Fruit fly (Drosophila melanogaster) whole organism, embryonic: ENCODE data around the gene yellow-g2.

ENCODE experiments used
- ATbp ChIP-seq: fragments of 200-800 bp; sonication (Bioruptor generic); optimal IDR thresholded peaks from 2 replicates; lab custom pipeline; 2017; ENCODE audit warnings: missing biosample characterization, mild to moderate bottlenecking, missing genetic modification characterization, missing genetic modification reagents
- CG10147 ChIP-seq: fragments of 200-800 bp; sonication (Bioruptor generic); optimal IDR thresholded peaks from 2 replicates; lab custom pipeline; 2019; ENCODE audit warnings: missing biosample characterization, mild to moderate bottlenecking, missing genetic modification characterization, moderate library complexity
- CG10462 ChIP-seq: fragments of 200-800 bp; sonication (Bioruptor generic); optimal IDR thresholded peaks from 2 replicates; lab custom pipeline; 2016; ENCODE audit warnings: missing biosample characterization, missing genetic modification characterization
- CG12299 ChIP-seq: fragments of 200-800 bp; sonication (Bioruptor generic); optimal IDR thresholded peaks from 2 replicates; lab custom pipeline; 2018; ENCODE audit warnings: missing biosample characterization, mild to moderate bottlenecking, missing genetic modification characterization
- CG15011 ChIP-seq: fragments of 200-800 bp; sonication (Bioruptor generic); optimal IDR thresholded peaks from 3 replicates; lab custom pipeline; 2018; ENCODE audit warnings: missing biosample characterization, mild to moderate bottlenecking, missing genetic modification characterization
- CG17385 ChIP-seq: fragments of 200-800 bp; sonication (Bioruptor generic); optimal IDR thresholded peaks from 3 replicates; lab custom pipeline; 2018; ENCODE audit warnings: missing biosample characterization, mild to moderate bottlenecking, missing genetic modification characterization
- CG17612 ChIP-seq: fragments of 200-800 bp; sonication (Bioruptor generic); IDR thresholded peaks from 2 replicates; pipeline ENCODE4 v1.3.6; 2022; ENCODE audit warnings: missing biosample characterization, missing genetic modification characterization
- CG18476 ChIP-seq: fragments of 200-800 bp; sonication (Bioruptor generic); optimal IDR thresholded peaks from 2 replicates; lab custom pipeline; 2016; ENCODE audit warnings: missing biosample characterization, mild to moderate bottlenecking, missing genetic modification characterization
- CG18599 ChIP-seq: fragments of 200-800 bp; sonication (Bioruptor generic); optimal IDR thresholded peaks from 3 replicates; lab custom pipeline; 2017; ENCODE audit warnings: missing biosample characterization, missing genetic modification characterization, mild to moderate bottlenecking, moderate library complexity, missing genetic modification reagents
- CG2129 ChIP-seq: fragments of 200-800 bp; sonication (Bioruptor generic); IDR thresholded peaks from 2 replicates; pipeline ENCODE4 v1.3.6; 2022; ENCODE audit warnings: missing biosample characterization, missing genetic modification characterization; ENCODE audit not compliant: partially characterized antibody
- CG30403 ChIP-seq: fragments of 200-800 bp; sonication (Bioruptor generic); optimal IDR thresholded peaks from 3 replicates; lab custom pipeline; 2016; ENCODE audit warnings: missing biosample characterization, missing genetic modification characterization
- CG31441 ChIP-seq: fragments of 200-800 bp; sonication (Bioruptor generic); IDR thresholded peaks from 2 replicates; pipeline ENCODE4 v1.3.6; 2022; ENCODE audit warnings: missing biosample characterization, missing genetic modification characterization
- CG34422 ChIP-seq: fragments of 200-800 bp; sonication (Bioruptor generic); IDR thresholded peaks from 3 replicates; pipeline ENCODE4 v1.3.6; 2022; ENCODE audit warnings: missing biosample characterization, missing genetic modification characterization
- CG6791 ChIP-seq: fragments of 200-800 bp; sonication (Bioruptor generic); IDR thresholded peaks from 3 replicates; pipeline ENCODE4 v1.3.6; 2022; ENCODE audit warnings: missing biosample characterization, missing genetic modification characterization; ENCODE audit not compliant: partially characterized antibody
- CG9609 ChIP-seq: fragments of 200-800 bp; sonication (Bioruptor generic); optimal IDR thresholded peaks from 3 replicates; lab custom pipeline; 2016; ENCODE audit warnings: missing biosample characterization, missing genetic modification characterization
- CG9876 ChIP-seq: fragments of 200-800 bp; sonication (Bioruptor generic); optimal IDR thresholded peaks from 2 replicates; lab custom pipeline; 2016; ENCODE audit warnings: missing biosample characterization, missing genetic modification characterization
- Dfd ChIP-seq, 2 experiments: fragments of >200 bp; optimal IDR thresholded peaks; 2 replicates each; lab custom pipeline; 2017; ENCODE audit warnings: missing biosample characterization in 2 of 2, missing genetic modification characterization in 2 of 2
- Dip2 ChIP-seq: fragments of 200-800 bp; sonication (Bioruptor generic); IDR thresholded peaks from 2 replicates; pipeline ENCODE4 v1.3.6; 2022; ENCODE audit warnings: missing biosample characterization, missing genetic modification characterization
- GATAe ChIP-seq: fragments of 200-800 bp; sonication (Bioruptor generic); conservative IDR thresholded peaks from 2 replicates; pipeline ENCODE4 v1.3.6; 2022; ENCODE audit warnings: missing biosample characterization, missing genetic modification characterization
- Gsc ChIP-seq: fragments of 200-800 bp; sonication (Bioruptor generic); IDR thresholded peaks from 2 replicates; pipeline ENCODE4 v1.3.6; 2022; ENCODE audit warnings: missing biosample characterization, missing genetic modification characterization
- HHEX ChIP-seq: fragments of 200-800 bp; sonication (Bioruptor generic); optimal IDR thresholded peaks from 3 replicates; lab custom pipeline; 2017; ENCODE audit warnings: missing biosample characterization, mild to moderate bottlenecking, missing genetic modification characterization, missing genetic modification reagents
- Hey ChIP-seq: fragments of 200-800 bp; sonication (Bioruptor generic); optimal IDR thresholded peaks from 3 replicates; lab custom pipeline; 2018; ENCODE audit warnings: missing biosample characterization, mild to moderate bottlenecking, missing genetic modification characterization
- Hr51 ChIP-seq, 2 experiments: fragments of 200-800 bp; sonication (Bioruptor generic); optimal IDR thresholded peaks; 2 replicates in 1 of 2; 3 replicates in 1 of 2; lab custom pipeline; 2016 to 2018; ENCODE audit warnings: missing biosample characterization in 2 of 2, missing genetic modification characterization in 2 of 2, mild to moderate bottlenecking in 1 of 2, moderate library complexity in 1 of 2
- Kr ChIP-seq: fragments of 200-800 bp; sonication (Bioruptor generic); optimal IDR thresholded peaks from 2 replicates; lab custom pipeline; 2017; ENCODE audit warnings: missing biosample characterization, mild to moderate bottlenecking, missing genetic modification characterization
- MESR4 ChIP-seq: fragments of 200-800 bp; sonication (Bioruptor generic); optimal IDR thresholded peaks from 2 replicates; lab custom pipeline; 2018; ENCODE audit warnings: missing biosample characterization, mild to moderate bottlenecking, missing genetic modification characterization, moderate library complexity
- Mrtf ChIP-seq: fragments of 200-800 bp; sonication (Bioruptor generic); IDR thresholded peaks from 3 replicates; pipeline ENCODE4 v1.3.6; 2022; ENCODE audit warnings: missing biosample characterization, missing genetic modification characterization
- Spps ChIP-seq: fragments of 200-800 bp; sonication (Bioruptor generic); optimal IDR thresholded peaks from 2 replicates; lab custom pipeline; 2018; ENCODE audit warnings: missing biosample characterization, mild to moderate bottlenecking, missing genetic modification characterization
- al ChIP-seq: fragments of 200-800 bp; sonication (Bioruptor generic); IDR thresholded peaks from 2 replicates; pipeline ENCODE4 v1.3.6; 2022; ENCODE audit warnings: missing biosample characterization, missing genetic modification characterization
- chinmo ChIP-seq: fragments of 200-800 bp; sonication (Bioruptor generic); IDR thresholded peaks from 4 replicates; pipeline ENCODE4 v1.3.6; 2022; ENCODE audit warnings: missing biosample characterization, missing genetic modification characterization; ENCODE audit not compliant: partially characterized antibody
- dmrt11E ChIP-seq: fragments of 200-800 bp; sonication (Bioruptor generic); optimal IDR thresholded peaks from 3 replicates; lab custom pipeline; 2018; ENCODE audit warnings: missing biosample characterization, mild to moderate bottlenecking, missing genetic modification characterization, moderate library complexity
- grn ChIP-seq: fragments of 200-800 bp; sonication (Bioruptor generic); optimal IDR thresholded peaks from 3 replicates; lab custom pipeline; 2017; ENCODE audit warnings: missing biosample characterization, missing genetic modification characterization
- ind ChIP-seq: fragments of 200-800 bp; sonication (Bioruptor generic); optimal IDR thresholded peaks from 3 replicates; lab custom pipeline; 2016; ENCODE audit warnings: missing biosample characterization, missing genetic modification characterization
- inv ChIP-seq: fragments of 200-800 bp; sonication (Bioruptor generic); IDR thresholded peaks from 2 replicates; pipeline ENCODE4 v1.3.6; 2022; ENCODE audit warnings: missing biosample characterization, missing genetic modification characterization; ENCODE audit not compliant: partially characterized antibody
- luna ChIP-seq: fragments of 200-800 bp; sonication (Bioruptor generic); optimal IDR thresholded peaks from 2 replicates; lab custom pipeline; 2016; ENCODE audit warnings: missing biosample characterization, missing genetic modification characterization
- nerfin-1 ChIP-seq: fragments of 200-800 bp; sonication (Bioruptor generic); optimal IDR thresholded peaks from 3 replicates; lab custom pipeline; 2019; ENCODE audit warnings: missing biosample characterization, mild to moderate bottlenecking, missing genetic modification characterization, moderate library complexity
- ro ChIP-seq: fragments of 200-800 bp; sonication (Bioruptor generic); IDR thresholded peaks from 2 replicates; pipeline ENCODE4 v1.3.6; 2022; ENCODE audit warnings: missing biosample characterization, missing genetic modification characterization
- sd ChIP-seq: fragments of 200-800 bp; sonication (Bioruptor generic); optimal IDR thresholded peaks from 3 replicates; lab custom pipeline; 2018; ENCODE audit warnings: missing biosample characterization, mild to moderate bottlenecking, missing genetic modification characterization, moderate library complexity
- seq ChIP-seq: fragments of 200-800 bp; sonication (Bioruptor generic); IDR thresholded peaks from 2 replicates; pipeline ENCODE4 v1.3.6; 2022; ENCODE audit warnings: missing biosample characterization, missing genetic modification characterization
- so ChIP-seq: fragments of 200-800 bp; sonication (Bioruptor generic); IDR thresholded peaks from 3 replicates; pipeline ENCODE4 v1.3.6; 2022; ENCODE audit warnings: missing biosample characterization, missing genetic modification characterization
- tll ChIP-seq, 2 experiments: fragments of 200-800 bp in 1 of 2; fragments of >200 bp in 1 of 2; sonication (Bioruptor generic) in 1 of 2; optimal IDR thresholded peaks; 2 replicates each; lab custom pipeline; 2017 to 2019; ENCODE audit warnings: missing biosample characterization in 2 of 2, missing genetic modification characterization in 2 of 2, mild to moderate bottlenecking in 1 of 2, moderate library complexity in 1 of 2
- tna ChIP-seq: fragments of 200-800 bp; sonication (Bioruptor generic); IDR thresholded peaks from 2 replicates; pipeline ENCODE4 v1.3.6; 2022; ENCODE audit warnings: missing biosample characterization, missing genetic modification characterization; ENCODE audit not compliant: partially characterized antibody
- toy ChIP-seq: fragments of 200-800 bp; sonication (Bioruptor generic); IDR thresholded peaks from 2 replicates; pipeline ENCODE4 v1.3.6; 2022; ENCODE audit warnings: missing biosample characterization, missing genetic modification characterization
- zen2 ChIP-seq: fragments of 200-800 bp; sonication (Bioruptor generic); IDR thresholded peaks from 3 replicates; pipeline ENCODE4 v1.3.6; 2022; ENCODE audit warnings: missing biosample characterization, missing genetic modification characterization; ENCODE audit not compliant: partially characterized antibody

Gene yellow-g2

dm6 chr3L:2253962-2254662 is 22.2 kb upstream of the yellow-g2 start (continued):
- TF ChIP-seq Hey: peak; percentile 11
- TF ChIP-seq CG30403: no peak
- no peak for TF ChIP-seq CG2129 (GFP tag; lab: Robert Waterston, UW)
- TF ChIP-seq tna: no peak
- peak; percentile 31 for TF ChIP-seq ATbp (GFP tag; lab: Kevin White, UChicago)
- peak; percentile 24 for TF ChIP-seq grn (GFP tag; lab: Kevin White, UChicago)
- no peak for TF ChIP-seq CG10147
- TF ChIP-seq inv (GFP tag; lab: Robert Waterston, UW): no peak
- no peak for TF ChIP-seq ro (GFP tag; lab: Robert Waterston, UW)
- TF ChIP-seq CG10462 (GFP tag; lab: Kevin White, UChicago): no peak
- TF ChIP-seq Gsc (GFP tag; lab: Robert Waterston, UW): no peak
- no peak for TF ChIP-seq CG34422 (GFP tag; lab: Robert Waterston, UW)
- no peak for TF ChIP-seq Mrtf (GFP tag; lab: Robert Waterston, UW)
- TF ChIP-seq CG12299: no peak
- no peak for TF ChIP-seq zen2
- TF ChIP-seq dmrt11E (tag; lab: Kevin White, UChicago): no peak
- TF ChIP-seq Dip2 (GFP tag; lab: Robert Waterston, UW): no peak
- peak; percentile 86 for TF ChIP-seq sd (tag; lab: Kevin White, UChicago)
- TF ChIP-seq Kr: no peak
- peak; percentile 59 for TF ChIP-seq GATAe (GFP tag; lab: Robert Waterston, UW)
- no peak for TF ChIP-seq CG6791 (GFP tag; lab: Robert Waterston, UW)
- TF ChIP-seq ind: no peak
- TF ChIP-seq Spps: no peak
- TF ChIP-seq HHEX (GFP tag; lab: Kevin White, UChicago): peak; percentile 10
- no peak for TF ChIP-seq seq
- 0 out of 3 replicates have a peak, but pooled peaks have one; percentile 16 for TF ChIP-seq so (GFP tag; lab: Robert Waterston, UW)
- peak; percentile 62 for TF ChIP-seq CG18599
- TF ChIP-seq tll (GFP tag; optimal IDR thresholded peaks at IDR 0.05; lab: Kevin White, UChicago): no peak
- no peak for TF ChIP-seq toy
- no peak for TF ChIP-seq Dfd (GFP tag; optimal IDR thresholded peaks at IDR 0.05; lab: Kevin White, UChicago)
- TF ChIP-seq CG9876: no peak
- no peak for TF ChIP-seq CG9609 (GFP tag; lab: Kevin White, UChicago)
- no peak for TF ChIP-seq MESR4 (GFP tag; lab: Kevin White, UChicago)
- TF ChIP-seq CG31441 (GFP tag; lab: Robert Waterston, UW): no peak
- no peak for TF ChIP-seq luna
- TF ChIP-seq CG17385: peak; percentile 3
- TF ChIP-seq nerfin-1 (tag; lab: Kevin White, UChicago): no peak
- no peak for TF ChIP-seq al
- 0 out of 4 replicates have a peak, but pooled peaks have one; percentile 31 for TF ChIP-seq chinmo (GFP tag; lab: Robert Waterston, UW)
- no peak for TF ChIP-seq CG17612 (GFP tag; lab: Robert Waterston, UW)
- no peak for TF ChIP-seq CG18476 (GFP tag; lab: Kevin White, UChicago)
- no peak for TF ChIP-seq CG15011 (GFP tag; lab: Kevin White, UChicago)
- no peak for TF ChIP-seq Hr51 (GFP tag; optimal IDR thresholded peaks at IDR 0.05; lab: Kevin White, UChicago)
- TF ChIP-seq, all 482 proteins: peak for 33
